Worm (Caenorhabditis elegans): ENCODE results near the gene nkat-1.

DNA sequence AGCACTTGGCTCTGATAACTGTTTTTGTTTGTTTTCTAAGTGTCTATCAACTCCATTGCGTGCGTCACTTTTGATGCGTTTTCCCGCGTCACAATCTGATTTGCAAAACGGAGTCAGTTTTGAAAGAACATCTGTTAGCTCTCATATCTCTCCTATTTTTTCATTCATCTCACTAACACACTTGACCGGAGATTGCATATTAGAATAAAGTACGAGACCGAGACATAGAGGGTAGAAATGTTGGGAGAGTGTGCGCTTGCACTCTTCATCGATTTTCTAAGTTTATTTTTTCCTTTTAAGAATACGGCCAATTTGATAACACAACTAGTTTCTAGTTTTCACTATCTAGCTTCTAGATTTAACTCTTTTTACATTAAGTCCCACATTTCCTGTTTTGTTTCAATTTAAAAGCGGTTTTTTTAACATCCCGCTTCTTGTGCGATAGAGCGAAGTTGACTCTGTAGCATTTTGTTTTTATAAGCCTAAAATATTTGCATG is 1.5 kb upstream of the nkat-1 start:
- TF ChIP-seq mml-1 (tag; optimal IDR thresholded peaks at IDR 0.05) (no peak), nhr-12 (tag; optimal IDR thresholded peaks at IDR 0.05) (no peak), ztf-4 (tag; optimal IDR thresholded peaks at IDR 0.05) (no peak), zag-1 (tag; optimal IDR thresholded peaks at IDR 0.05) (no peak), fos-1 (tag; optimal IDR thresholded peaks at IDR 0.05) (no peak), unc-62 (GFP tag; optimal IDR thresholded peaks at IDR 0.05) (no peak), lsy-12 (tag; optimal IDR thresholded peaks at IDR 0.05) (no peak), jun-1 (tag; optimal IDR thresholded peaks at IDR 0.05) (no peak), fkh-2 (tag; optimal IDR thresholded peaks at IDR 0.05) (no peak), nfya-1 (tag; optimal IDR thresholded peaks at IDR 0.05; ENCODE audit: insufficient read depth) (no peak)
